Fruit fly (Drosophila melanogaster): ENCODE data around the gene caup.

Gene caup

dm6 chr3L:12638919-12639607 lies 29.6 kb downstream of the caup start:
- TF ChIP-seq Myc (optimal IDR thresholded peaks at IDR 0.05) (no peak), psq (optimal IDR thresholded peaks at IDR 0.05) (no peak), Sin3A (optimal IDR thresholded peaks at IDR 0.05) (no peak), insv (optimal IDR thresholded peaks at IDR 0.05) (no peak)

dm6 chr3L:12639608-12639967 lies 30.2 kb downstream of the caup start:
- TF ChIP-seq h (optimal IDR thresholded peaks at IDR 0.05) = no peak
- no peak for TF ChIP-seq Myc (optimal IDR thresholded peaks at IDR 0.05)
- no peak for TF ChIP-seq insv (optimal IDR thresholded peaks at IDR 0.05)
- TF ChIP-seq Sin3A (optimal IDR thresholded peaks at IDR 0.05) = no peak
- TF ChIP-seq psq (optimal IDR thresholded peaks at IDR 0.05) = no peak
- TF ChIP-seq ttk (optimal IDR thresholded peaks at IDR 0.05) = no peak

- TF ChIP-seq ttk (optimal IDR thresholded peaks at IDR 0.05) (no peak), insv (optimal IDR thresholded peaks at IDR 0.05) (no peak), h (optimal IDR thresholded peaks at IDR 0.05) (no peak), psq (optimal IDR thresholded peaks at IDR 0.05) (no peak), Sin3A (optimal IDR thresholded peaks at IDR 0.05) (no peak), Myc (optimal IDR thresholded peaks at IDR 0.05) (no peak)
Measured at dm6 chr3L:12640719-12641118, 31.3 kb downstream of the caup start.

dm6 chr3L:12642339-12642895 lies 33.0 kb downstream of the caup start:
- TF ChIP-seq insv (optimal IDR thresholded peaks at IDR 0.05) (no peak), h (optimal IDR thresholded peaks at IDR 0.05) (no peak), ttk (optimal IDR thresholded peaks at IDR 0.05) (no peak), Myc (optimal IDR thresholded peaks at IDR 0.05) (no peak)

- TF ChIP-seq insv (optimal IDR thresholded peaks at IDR 0.05) (no peak), Sin3A (optimal IDR thresholded peaks at IDR 0.05) (no peak), psq (optimal IDR thresholded peaks at IDR 0.05) (no peak), Myc (optimal IDR thresholded peaks at IDR 0.05) (no peak), h (optimal IDR thresholded peaks at IDR 0.05) (no peak), ttk (optimal IDR thresholded peaks at IDR 0.05) (no peak)
Measured at dm6 chr3L:12643820-12644744, 34.7 kb downstream of the caup start.

- TF ChIP-seq Sin3A (optimal IDR thresholded peaks at IDR 0.05) (no peak), h (optimal IDR thresholded peaks at IDR 0.05) (no peak), ttk (optimal IDR thresholded peaks at IDR 0.05) (no peak), Myc (optimal IDR thresholded peaks at IDR 0.05) (no peak), insv (optimal IDR thresholded peaks at IDR 0.05) (no peak), psq (optimal IDR thresholded peaks at IDR 0.05) (no peak)
Measured at dm6 chr3L:12646102-12646501, 36.7 kb downstream of the caup start.

- TF ChIP-seq h (optimal IDR thresholded peaks at IDR 0.05) (no peak), Myc (optimal IDR thresholded peaks at IDR 0.05) (no peak), insv (optimal IDR thresholded peaks at IDR 0.05) (no peak), psq (optimal IDR thresholded peaks at IDR 0.05) (no peak), Sin3A (optimal IDR thresholded peaks at IDR 0.05) (no peak), ttk (optimal IDR thresholded peaks at IDR 0.05) (no peak)
Measured at dm6 chr3L:12647300-12647699, 37.9 kb downstream of the caup start.

dm6 chr3L:12649031-12649765 lies 39.8 kb downstream of the caup start:
- no peak for TF ChIP-seq insv (optimal IDR thresholded peaks at IDR 0.05)
- TF ChIP-seq ttk (optimal IDR thresholded peaks at IDR 0.05) = no peak
- no peak for TF ChIP-seq Sin3A (optimal IDR thresholded peaks at IDR 0.05)
- no peak for TF ChIP-seq psq (optimal IDR thresholded peaks at IDR 0.05)
- TF ChIP-seq h (optimal IDR thresholded peaks at IDR 0.05) = no peak
- TF ChIP-seq Myc (optimal IDR thresholded peaks at IDR 0.05) = no peak

dm6 chr3L:12651544-12651943 lies 42.1 kb downstream of the caup start:
- TF ChIP-seq h (optimal IDR thresholded peaks at IDR 0.05) (no peak), psq (optimal IDR thresholded peaks at IDR 0.05) (no peak), Sin3A (optimal IDR thresholded peaks at IDR 0.05) (no peak), insv (optimal IDR thresholded peaks at IDR 0.05) (no peak), Myc (optimal IDR thresholded peaks at IDR 0.05) (no peak), ttk (optimal IDR thresholded peaks at IDR 0.05) (no peak)

dm6 chr3L:12652657-12653056 lies 43.2 kb downstream of the caup start:
- TF ChIP-seq Sin3A (optimal IDR thresholded peaks at IDR 0.05) = no peak
- TF ChIP-seq ttk (optimal IDR thresholded peaks at IDR 0.05) = no peak
- TF ChIP-seq h (optimal IDR thresholded peaks at IDR 0.05) = no peak
- no peak for TF ChIP-seq Myc (optimal IDR thresholded peaks at IDR 0.05)
- no peak for TF ChIP-seq insv (optimal IDR thresholded peaks at IDR 0.05)
- TF ChIP-seq psq (optimal IDR thresholded peaks at IDR 0.05) = no peak

dm6 chr3L:12653124-12653523 lies 43.7 kb downstream of the caup start:
- TF ChIP-seq Sin3A (optimal IDR thresholded peaks at IDR 0.05) (no peak), h (optimal IDR thresholded peaks at IDR 0.05) (no peak), ttk (optimal IDR thresholded peaks at IDR 0.05) (no peak), Myc (optimal IDR thresholded peaks at IDR 0.05) (no peak), insv (optimal IDR thresholded peaks at IDR 0.05) (no peak), psq (optimal IDR thresholded peaks at IDR 0.05) (no peak)
